Fruit fly (Drosophila melanogaster) whole organism, embryonic: ENCODE measurements around the gene axo.

Experiments used
- Abd-B ChIP-seq: fragments of 200-800 bp; sonication (Bioruptor generic); optimal IDR thresholded peaks from 2 replicates; lab custom pipeline; 2018; ENCODE audit warnings: missing biosample characterization, mild to moderate bottlenecking, missing genetic modification characterization, moderate library complexity
- Ada2b ChIP-seq: fragments of 200-800 bp; sonication (Bioruptor generic); IDR thresholded peaks from 2 replicates; pipeline ENCODE4 v1.3.6; 2022; ENCODE audit warnings: missing biosample characterization, missing genetic modification characterization
- CG11085 ChIP-seq: fragments of 200-800 bp; sonication (Bioruptor generic); IDR thresholded peaks from 2 replicates; pipeline ENCODE4 v1.3.6; 2022; ENCODE audit warnings: missing biosample characterization, missing genetic modification characterization
- CG11723 ChIP-seq: fragments of 200-800 bp; sonication (Bioruptor generic); optimal IDR thresholded peaks from 2 replicates; lab custom pipeline; 2017; ENCODE audit warnings: missing biosample characterization, mild to moderate bottlenecking, missing genetic modification characterization
- CG12219 ChIP-seq: fragments of 200-800 bp; sonication (Bioruptor generic); optimal IDR thresholded peaks from 3 replicates; lab custom pipeline; 2018; ENCODE audit warnings: missing biosample characterization, mild to moderate bottlenecking, missing genetic modification characterization
- CG16779 ChIP-seq: fragments of 200-800 bp; sonication (Bioruptor generic); IDR thresholded peaks from 2 replicates; pipeline ENCODE4 v1.3.6; 2022; ENCODE audit warnings: missing biosample characterization, missing genetic modification characterization
- CG17385 ChIP-seq: fragments of 200-800 bp; sonication (Bioruptor generic); optimal IDR thresholded peaks from 3 replicates; lab custom pipeline; 2018; ENCODE audit warnings: missing biosample characterization, mild to moderate bottlenecking, missing genetic modification characterization
- CG18599 ChIP-seq: fragments of 200-800 bp; sonication (Bioruptor generic); optimal IDR thresholded peaks from 3 replicates; lab custom pipeline; 2017; ENCODE audit warnings: missing biosample characterization, missing genetic modification characterization, mild to moderate bottlenecking, moderate library complexity, missing genetic modification reagents
- CG2875 ChIP-seq: fragments of 200-800 bp; sonication (Bioruptor generic); optimal IDR thresholded peaks from 2 replicates; lab custom pipeline; 2017; ENCODE audit warnings: missing biosample characterization, mild to moderate bottlenecking, missing genetic modification characterization, missing genetic modification reagents
- CG2889 ChIP-seq: fragments of 200-800 bp; sonication (Bioruptor generic); IDR thresholded peaks from 3 replicates; pipeline ENCODE4 v1.3.6; 2022; ENCODE audit warnings: missing biosample characterization, missing genetic modification characterization
- CG7928 ChIP-seq: fragments of 200-800 bp; sonication (Bioruptor generic); optimal IDR thresholded peaks from 2 replicates; lab custom pipeline; 2017; ENCODE audit warnings: missing biosample characterization, mild to moderate bottlenecking, missing genetic modification characterization
- CG9609 ChIP-seq: fragments of 200-800 bp; sonication (Bioruptor generic); optimal IDR thresholded peaks from 3 replicates; lab custom pipeline; 2016; ENCODE audit warnings: missing biosample characterization, missing genetic modification characterization
- CG9932 ChIP-seq: fragments of 200-800 bp; sonication (Bioruptor generic); IDR thresholded peaks from 2 replicates; pipeline ENCODE4 v1.3.6; 2022; ENCODE audit warnings: missing biosample characterization, missing genetic modification characterization
- D ChIP-seq, 2 experiments: fragments of 200-800 bp in 1 of 2; fragments of >200 bp in 1 of 2; sonication (Bioruptor generic) in 1 of 2; optimal IDR thresholded peaks; 2 replicates in 1 of 2; 3 replicates in 1 of 2; lab custom pipeline; 2017; ENCODE audit warnings: mild to moderate bottlenecking in 1 of 2, missing biosample characterization in 1 of 2, missing genetic modification characterization in 1 of 2, missing genetic modification reagents in 1 of 2
- Doc3 ChIP-seq: fragments of 200-800 bp; sonication (Bioruptor generic); IDR thresholded peaks from 3 replicates; pipeline ENCODE4 v1.3.6; 2022; ENCODE audit warnings: missing biosample characterization, missing genetic modification characterization; ENCODE audit not compliant: partially characterized antibody
- Dp ChIP-seq: fragments of 200-800 bp; sonication (Bioruptor generic); optimal IDR thresholded peaks from 2 replicates; lab custom pipeline; 2018; ENCODE audit warnings: missing biosample characterization, mild to moderate bottlenecking, missing genetic modification characterization, moderate library complexity
- Fer1 ChIP-seq: fragments of 200-800 bp; sonication (Bioruptor generic); optimal IDR thresholded peaks from 2 replicates; lab custom pipeline; 2017; ENCODE audit warnings: missing biosample characterization, mild to moderate bottlenecking, missing genetic modification characterization
- Gsc ChIP-seq: fragments of 200-800 bp; sonication (Bioruptor generic); IDR thresholded peaks from 2 replicates; pipeline ENCODE4 v1.3.6; 2022; ENCODE audit warnings: missing biosample characterization, missing genetic modification characterization
- H15 ChIP-seq: fragments of 200-800 bp; sonication (Bioruptor generic); IDR thresholded peaks from 3 replicates; pipeline ENCODE4 v1.3.6; 2022; ENCODE audit warnings: missing biosample characterization, missing genetic modification characterization
- Hr51 ChIP-seq, 2 experiments: fragments of 200-800 bp; sonication (Bioruptor generic); optimal IDR thresholded peaks; 2 replicates in 1 of 2; 3 replicates in 1 of 2; lab custom pipeline; 2016 to 2018; ENCODE audit warnings: missing biosample characterization in 2 of 2, missing genetic modification characterization in 2 of 2, mild to moderate bottlenecking in 1 of 2, moderate library complexity in 1 of 2
- NFAT ChIP-seq: fragments of 200-800 bp; sonication (Bioruptor generic); IDR thresholded peaks from 2 replicates; pipeline ENCODE4 v1.3.6; 2022; ENCODE audit warnings: missing biosample characterization, missing genetic modification characterization
- Nf-YB ChIP-seq: fragments of 200-800 bp; sonication (Bioruptor generic); optimal IDR thresholded peaks from 3 replicates; lab custom pipeline; 2019; ENCODE audit warnings: missing biosample characterization, mild to moderate bottlenecking, missing genetic modification characterization, moderate library complexity
- Oli ChIP-seq: fragments of 200-800 bp; sonication (Bioruptor generic); optimal IDR thresholded peaks from 2 replicates; lab custom pipeline; 2018; ENCODE audit warnings: missing biosample characterization, mild to moderate bottlenecking, missing genetic modification characterization, moderate library complexity
- Poxn ChIP-seq: fragments of 200-800 bp; sonication (Bioruptor generic); IDR thresholded peaks from 2 replicates; pipeline ENCODE4 v1.3.6; 2022; ENCODE audit warnings: missing biosample characterization, missing genetic modification characterization
- Ravus ChIP-seq: fragments of 200-800 bp; sonication (Bioruptor generic); IDR thresholded peaks from 2 replicates; pipeline ENCODE4 v1.3.6; 2022; ENCODE audit warnings: missing biosample characterization, missing genetic modification characterization
- ac ChIP-seq: fragments of 200-800 bp; sonication (Bioruptor generic); optimal IDR thresholded peaks from 3 replicates; lab custom pipeline; 2017; ENCODE audit warnings: missing biosample characterization, mild to moderate bottlenecking, missing genetic modification characterization
- ase ChIP-seq: fragments of 200-800 bp; sonication (Bioruptor generic); IDR thresholded peaks from 3 replicates; pipeline ENCODE4 v1.3.6; 2022; ENCODE audit warnings: missing biosample characterization, missing genetic modification characterization
- bcd ChIP-seq: fragments of 200-800 bp; sonication (Bioruptor generic); optimal IDR thresholded peaks from 2 replicates; lab custom pipeline; 2017; ENCODE audit warnings: missing biosample characterization, mild to moderate bottlenecking, missing genetic modification characterization
- bigmax ChIP-seq: fragments of 200-800 bp; sonication (Bioruptor generic); optimal IDR thresholded peaks from 2 replicates; lab custom pipeline; 2018; ENCODE audit warnings: missing biosample characterization, mild to moderate bottlenecking, missing genetic modification characterization
- bowl ChIP-seq: fragments of 200-800 bp; sonication (Bioruptor generic); IDR thresholded peaks from 2 replicates; pipeline ENCODE4 v1.3.6; 2022; ENCODE audit warnings: missing biosample characterization, missing genetic modification characterization
- crc ChIP-seq: fragments of 200-800 bp; sonication (Bioruptor generic); optimal IDR thresholded peaks from 2 replicates; lab custom pipeline; 2016; ENCODE audit warnings: missing biosample characterization, missing genetic modification characterization
- crol ChIP-seq: fragments of 200-800 bp; sonication (Bioruptor generic); IDR thresholded peaks from 2 replicates; pipeline ENCODE4 v1.3.6; 2022; ENCODE audit warnings: missing biosample characterization, missing genetic modification characterization
- dan ChIP-seq: fragments of 200-800 bp; sonication (Bioruptor generic); IDR thresholded peaks from 2 replicates; pipeline ENCODE4 v1.3.6; 2022; ENCODE audit warnings: missing biosample characterization, missing genetic modification characterization
- en ChIP-seq: fragments of 200-800 bp; sonication (Bioruptor generic); optimal IDR thresholded peaks from 2 replicates; lab custom pipeline; 2016; ENCODE audit warnings: missing biosample characterization, missing genetic modification characterization
- eyg ChIP-seq: fragments of 200-800 bp; sonication (Bioruptor generic); optimal IDR thresholded peaks from 3 replicates; lab custom pipeline; 2016; ENCODE audit warnings: missing biosample characterization, missing genetic modification characterization
- fd102C ChIP-seq: fragments of 200-800 bp; sonication (Bioruptor generic); optimal IDR thresholded peaks from 2 replicates; lab custom pipeline; 2018; ENCODE audit warnings: missing biosample characterization, mild to moderate bottlenecking, missing genetic modification characterization, moderate library complexity
- gro ChIP-seq: fragments of 200-800 bp; sonication (Bioruptor generic); optimal IDR thresholded peaks from 2 replicates; lab custom pipeline; 2016; ENCODE audit warnings: missing biosample characterization, missing genetic modification characterization
- gsb ChIP-seq: fragments of 200-800 bp; sonication (Bioruptor generic); IDR thresholded peaks from 2 replicates; pipeline ENCODE4 v1.3.6; 2022; ENCODE audit warnings: missing biosample characterization, missing genetic modification characterization
- hbn ChIP-seq: fragments of 200-800 bp; sonication (Bioruptor generic); IDR thresholded peaks from 2 replicates; pipeline ENCODE4 v1.3.6; 2022; ENCODE audit warnings: missing biosample characterization, missing genetic modification characterization; ENCODE audit not compliant: partially characterized antibody
- insv ChIP-seq, 2 experiments: fragments of 200-800 bp; sonication (Bioruptor generic); optimal IDR thresholded peaks; 3 replicates each; lab custom pipeline; 2016 to 2018; ENCODE audit warnings: missing biosample characterization in 2 of 2, missing genetic modification characterization in 2 of 2
- kah ChIP-seq: fragments of 200-800 bp; sonication (Bioruptor generic); optimal IDR thresholded peaks from 2 replicates; lab custom pipeline; 2018; ENCODE audit warnings: missing biosample characterization, mild to moderate bottlenecking, missing genetic modification characterization
- knrl ChIP-seq: fragments of 200-800 bp; sonication (Bioruptor generic); IDR thresholded peaks from 3 replicates; pipeline ENCODE4 v1.3.6; 2022; ENCODE audit warnings: missing biosample characterization, missing genetic modification characterization; ENCODE audit not compliant: partially characterized antibody
- lab ChIP-seq: fragments of 200-800 bp; sonication (Bioruptor generic); optimal IDR thresholded peaks from 3 replicates; lab custom pipeline; 2017; ENCODE audit warnings: missing biosample characterization, missing genetic modification characterization, mild to moderate bottlenecking, moderate library complexity, missing genetic modification reagents
- pfk ChIP-seq: fragments of 200-800 bp; sonication (Bioruptor generic); optimal IDR thresholded peaks from 2 replicates; lab custom pipeline; 2018; ENCODE audit warnings: missing biosample characterization, mild to moderate bottlenecking, missing genetic modification characterization, moderate library complexity
- pho ChIP-seq: fragments of 200-800 bp; sonication (Bioruptor generic); optimal IDR thresholded peaks from 2 replicates; lab custom pipeline; 2016; ENCODE audit warnings: missing biosample characterization, missing genetic modification characterization
- schlank ChIP-seq: fragments of 200-800 bp; sonication (Bioruptor generic); optimal IDR thresholded peaks from 2 replicates; lab custom pipeline; 2018; ENCODE audit warnings: missing biosample characterization, mild to moderate bottlenecking, missing genetic modification characterization
- sens ChIP-seq: fragments of 200-800 bp; sonication (Bioruptor generic); peaks from one replicate; lab custom pipeline; 2016; ENCODE audit warnings: missing biosample characterization, missing genetic modification characterization
- tio ChIP-seq: fragments of 200-800 bp; sonication (Bioruptor generic); optimal IDR thresholded peaks from 2 replicates; lab custom pipeline; 2017; ENCODE audit warnings: missing biosample characterization, missing genetic modification characterization, inconsistent platforms

Gene axo

dm6 chr3L:4624371-4625154 lies 62.6 kb downstream of the axo start (continued):
- TF ChIP-seq D (optimal IDR thresholded peaks at IDR 0.05; lab: Kevin White, UChicago) (no peak), D (GFP tag; optimal IDR thresholded peaks at IDR 0.05; lab: Kevin White, UChicago) (peak; percentile 88), Ada2b (GFP tag; lab: Robert Waterston, UW) (peak; percentile 88), bcd (GFP tag; lab: Kevin White, UChicago) (peak; percentile 90), CG18599 (peak; percentile 93), Abd-B (GFP tag; lab: Kevin White, UChicago) (peak; percentile 91), pfk (GFP tag; lab: Kevin White, UChicago) (no peak), sens (GFP tag; lab: Kevin White, UChicago) (peak; percentile 98), hbn (GFP tag; lab: Robert Waterston, UW) (no peak), CG12219 (GFP tag; lab: Kevin White, UChicago) (peak; percentile 80), gro (GFP tag; lab: Kevin White, UChicago) (peak; percentile 79), dan (GFP tag; lab: Robert Waterston, UW) (peak; percentile 45; the same call in 1 of the 2 replicates), Hr51 (GFP tag; optimal IDR thresholded peaks at IDR 0.05; lab: Kevin White, UChicago) (peak; percentile 75 to 95), CG16779 (GFP tag; lab: Robert Waterston, UW) (no peak), tio (peak; percentile 92), NFAT (GFP tag; lab: Robert Waterston, UW) (peak; percentile 33; the same call in 1 of the 2 replicates), Fer1 (peak; percentile 89), Oli (peak; percentile 93), pho (GFP tag; lab: Kevin White, UChicago) (peak; percentile 86), Nf-YB (GFP tag; lab: Kevin White, UChicago) (peak; percentile 64), crol (GFP tag; lab: Robert Waterston, UW) (peak; percentile 76), ac (peak; percentile 69), ase (GFP tag; lab: Robert Waterston, UW) (peak; percentile 77; the same call in 2 of the 3 replicates), bigmax (GFP tag; lab: Kevin White, UChicago) (no peak), knrl (GFP tag; lab: Robert Waterston, UW) (no peak), CG11723 (GFP tag; lab: Kevin White, UChicago) (peak; percentile 77), CG17385 (GFP tag; lab: Kevin White, UChicago) (peak; percentile 82), CG7928 (GFP tag; lab: Kevin White, UChicago) (peak; percentile 60), CG11085 (GFP tag; lab: Robert Waterston, UW) (peak; percentile 75), lab (GFP tag; lab: Kevin White, UChicago) (peak; percentile 91), en (GFP tag; lab: Kevin White, UChicago) (peak; percentile 68), eyg (GFP tag; lab: Kevin White, UChicago) (peak; percentile 72), CG9609 (GFP tag; lab: Kevin White, UChicago) (peak; percentile 79), CG2889 (GFP tag; lab: Robert Waterston, UW) (peak; percentile 66; the same call in 2 of the 3 replicates), bowl (GFP tag; lab: Robert Waterston, UW) (peak; percentile 63; the same call in 1 of the 2 replicates), CG9932 (GFP tag; lab: Robert Waterston, UW) (peak; percentile 78), schlank (tag; lab: Kevin White, UChicago) (peak; percentile 28), Doc3 (GFP tag; lab: Robert Waterston, UW) (no peak), Ravus (GFP tag; lab: Robert Waterston, UW) (peak; percentile 21), CG2875 (peak; percentile 63), crc (GFP tag; lab: Kevin White, UChicago) (peak; percentile 86), insv (GFP tag; optimal IDR thresholded peaks at IDR 0.05; lab: Kevin White, UChicago) (peak in 1 of 2 experiments; percentile 41), Poxn (GFP tag; lab: Robert Waterston, UW) (0 out of 2 replicates have a peak, but pooled peaks have one; percentile 11), Dp (GFP tag; lab: Kevin White, UChicago) (no peak), gsb (GFP tag; lab: Robert Waterston, UW) (peak; percentile 53), Gsc (GFP tag; lab: Robert Waterston, UW) (no peak; the same call in 1 of the 2 replicates), H15 (GFP tag; lab: Robert Waterston, UW) (peak; percentile 65), fd102C (GFP tag; lab: Kevin White, UChicago) (no peak), kah (peak; percentile 83)
